Worm (Caenorhabditis elegans) whole organism, midembryonic: ENCODE measurements around the gene wdr-62.

Experiments
- T22C8.4 ChIP-seq: fragments of 200-800 bp; sonication (Bioruptor generic); IDR thresholded peaks from 2 replicates; pipeline ENCODE4 v1.3.6; 2022; ENCODE audit warnings: missing genetic modification characterization, missing compliant biosample characterization
- cog-1 ChIP-seq: sonication (generic microtip); optimal IDR thresholded peaks from 2 replicates; lab custom pipeline; 2016; ENCODE audit warnings: missing genetic modification characterization, missing compliant biosample characterization
- flt-1 ChIP-seq: fragments of 200-800 bp; sonication (Bioruptor generic); IDR thresholded peaks from 2 replicates; pipeline ENCODE4 v1.3.6; 2022; ENCODE audit warnings: missing genetic modification characterization, missing compliant biosample characterization
- klf-2 ChIP-seq: fragments of 200-800 bp; sonication (Bioruptor generic); conservative IDR thresholded peaks from 2 replicates; pipeline ENCODE4 v1.3.6; 2022; ENCODE audit warnings: missing genetic modification reagents, missing genetic modification characterization, missing compliant biosample characterization
- med-1 ChIP-seq: sonication (generic microtip); optimal IDR thresholded peaks from 2 replicates; lab custom pipeline; 2017; ENCODE audit warnings: missing genetic modification characterization, mild to moderate bottlenecking, missing compliant biosample characterization, antibody characterized with exemption, missing genetic modification reagents; ENCODE audit not compliant: insufficient read depth
- ztf-23 ChIP-seq: fragments of 200-800 bp; sonication (Bioruptor generic); IDR thresholded peaks from 2 replicates; pipeline ENCODE4 v1.3.6; 2022; ENCODE audit warnings: missing genetic modification reagents, missing genetic modification characterization, missing compliant biosample characterization
- ztf-29 ChIP-seq: fragments of 200-800 bp; sonication (Bioruptor generic); IDR thresholded peaks from 2 replicates; pipeline ENCODE4 v1.3.6; 2022; ENCODE audit warnings: missing genetic modification reagents, missing genetic modification characterization, missing compliant biosample characterization

- TF ChIP-seq klf-2 (GFP tag; lab: Robert Waterston, UW) (no peak), T22C8.4 (GFP tag; lab: Robert Waterston, UW) (no peak), flt-1 (GFP tag; lab: Robert Waterston, UW) (no peak), ztf-29 (GFP tag; lab: Robert Waterston, UW) (no peak), cog-1 (tag; lab: Kevin White, UChicago) (no peak), ztf-23 (no peak), med-1 (no peak)
Observed at ce11 chrV:9480566-9480965, 36.7 kb downstream of the wdr-62 start, which contains the start of gene K06A4.6.
